Worm (Caenorhabditis elegans) whole organism, L4 larva: Measurements from ENCODE around the gene dhrr-1.

Experiments used
- F26F4.8 ChIP-seq: fragments of 200-800 bp; sonication (Bioruptor generic); conservative IDR thresholded peaks from 2 replicates; pipeline ENCODE4 v1.3.6; 2022; ENCODE audit warnings: missing genetic modification characterization, missing compliant biosample characterization
- F37D6.2 ChIP-seq: sonication (generic microtip); optimal IDR thresholded peaks from 2 replicates; lab custom pipeline; 2016; ENCODE audit warnings: mild to moderate bottlenecking, missing genetic modification characterization, missing compliant biosample characterization
- F44E2.7 ChIP-seq: fragments of 200-800 bp; sonication (Bioruptor generic); IDR thresholded peaks from 2 replicates; pipeline ENCODE4 v2.1.2; 2022; ENCODE audit warnings: missing genetic modification characterization, missing compliant biosample characterization
- T20F7.1 ChIP-seq: fragments of 200-800 bp; sonication (Bioruptor generic); optimal IDR thresholded peaks from 2 replicates; lab custom pipeline; 2018; ENCODE audit warnings: mild to moderate bottlenecking, missing genetic modification characterization, missing compliant biosample characterization
- Y105C5A.15 ChIP-seq: fragments of 200-800 bp; sonication (Bioruptor generic); IDR thresholded peaks from 2 replicates; pipeline ENCODE4 v1.3.6; 2022; ENCODE audit warnings: missing genetic modification characterization, missing compliant biosample characterization
- Y48G9A.11 ChIP-seq: fragments of 200-800 bp; sonication (Bioruptor generic); IDR thresholded peaks from 2 replicates; pipeline ENCODE4 v1.3.6; 2022; ENCODE audit warnings: missing genetic modification reagents, missing genetic modification characterization, missing compliant biosample characterization
- aly-2 ChIP-seq: sonication (generic microtip); optimal IDR thresholded peaks from 2 replicates; lab custom pipeline; 2018; ENCODE audit warnings: missing biosample characterization, missing genetic modification characterization
- ceh-44 ChIP-seq: fragments of 200-800 bp; sonication (Bioruptor generic); IDR thresholded peaks from 2 replicates; pipeline ENCODE4 v1.3.6; 2022; ENCODE audit warnings: missing genetic modification reagents, missing genetic modification characterization, missing compliant biosample characterization
- ceh-82 ChIP-seq: sonication (generic microtip); optimal IDR thresholded peaks from 2 replicates; lab custom pipeline; 2017; ENCODE audit warnings: missing biosample characterization, missing genetic modification characterization
- cey-2 ChIP-seq: sonication (generic microtip); optimal IDR thresholded peaks from 3 replicates; lab custom pipeline; 2017; ENCODE audit warnings: missing genetic modification characterization, mild to moderate bottlenecking, missing compliant biosample characterization, antibody characterized with exemption, borderline replicate concordance; ENCODE audit not compliant: insufficient read depth
- dmd-6 ChIP-seq: fragments of 200-800 bp; sonication (Bioruptor generic); IDR thresholded peaks from 2 replicates; pipeline ENCODE4 v1.3.6; 2022; ENCODE audit warnings: missing genetic modification reagents, missing genetic modification characterization, missing compliant biosample characterization
- dmd-8 ChIP-seq: fragments of 200-800 bp; sonication (Bioruptor generic); IDR thresholded peaks from 2 replicates; pipeline ENCODE4 v1.3.6; 2022; ENCODE audit warnings: missing genetic modification characterization, missing compliant biosample characterization
- dmd-9 ChIP-seq: fragments of 200-800 bp; sonication (Bioruptor generic); IDR thresholded peaks from 2 replicates; pipeline ENCODE4 v1.3.6; 2022; ENCODE audit warnings: missing genetic modification reagents, missing genetic modification characterization, missing compliant biosample characterization
- dpl-1 ChIP-seq: fragments of 150-350 bp; optimal IDR thresholded peaks from 2 replicates; lab custom pipeline; 2014; ENCODE audit warnings: missing biosample characterization, missing genetic modification reagents, missing genetic modification characterization
- dve-1 ChIP-seq: sonication (generic microtip); optimal IDR thresholded peaks from 2 replicates; lab custom pipeline; 2017; ENCODE audit warnings: antibody characterized with exemption, mild to moderate bottlenecking, missing genetic modification characterization, missing compliant biosample characterization; ENCODE audit not compliant: insufficient read depth
- egl-27 ChIP-seq: sonication (generic microtip); optimal IDR thresholded peaks from 3 replicates; lab custom pipeline; 2017; ENCODE audit warnings: missing biosample characterization, missing genetic modification reagents, missing genetic modification characterization
- egl-43 ChIP-seq: fragments of 200-800 bp; sonication (Bioruptor generic); IDR thresholded peaks from 2 replicates; pipeline ENCODE4 v1.3.6; 2022; ENCODE audit warnings: missing genetic modification reagents, missing genetic modification characterization, missing compliant biosample characterization
- fos-1 ChIP-seq: fragments of 150-350 bp; optimal IDR thresholded peaks from 2 replicates; lab custom pipeline; 2014; ENCODE audit warnings: missing biosample characterization, missing genetic modification characterization
- hif-1 ChIP-seq, 2 experiments: sonication (generic microtip); optimal IDR thresholded peaks; 2 replicates each; lab custom pipeline; 2016 to 2017; ENCODE audit warnings: missing compliant biosample characterization in 2 of 2, missing genetic modification characterization in 2 of 2, missing genetic modification reagents in 2 of 2, missing genotype in 2 of 2, mild to moderate bottlenecking in 1 of 2
- hlh-11 ChIP-seq: fragments of 200-800 bp; sonication (Bioruptor generic); optimal IDR thresholded peaks from 2 replicates; lab custom pipeline; 2018; ENCODE audit warnings: mild to moderate bottlenecking, missing genetic modification characterization, missing compliant biosample characterization
- hlh-30 ChIP-seq: sonication (generic microtip); optimal IDR thresholded peaks from 2 replicates; lab custom pipeline; 2017; ENCODE audit warnings: antibody characterized with exemption, mild to moderate bottlenecking, missing genetic modification characterization, missing compliant biosample characterization; ENCODE audit not compliant: insufficient read depth
- jun-1 ChIP-seq: fragments of 150-350 bp; optimal IDR thresholded peaks from 2 replicates; lab custom pipeline; 2014; ENCODE audit warnings: missing biosample characterization, missing genetic modification reagents, missing genetic modification characterization
- lin-1 ChIP-seq: fragments of 200-800 bp; sonication (Bioruptor generic); IDR thresholded peaks from 2 replicates; pipeline ENCODE4 v1.3.6; 2022; ENCODE audit warnings: missing genetic modification reagents, missing genetic modification characterization, missing compliant biosample characterization
- lin-38 ChIP-seq: fragments of 200-800 bp; sonication (Bioruptor generic); IDR thresholded peaks from 2 replicates; pipeline ENCODE4 v1.3.6; 2022; ENCODE audit warnings: missing genetic modification reagents, missing genetic modification characterization, missing compliant biosample characterization
- lin-39 ChIP-seq: fragments of 150-350 bp; optimal IDR thresholded peaks from 2 replicates; lab custom pipeline; 2014; ENCODE audit warnings: missing biosample characterization, missing genetic modification reagents, missing genetic modification characterization
- lsy-2 ChIP-seq, 2 experiments: fragments of 150-350 bp in 1 of 2; sonication (generic microtip) in 1 of 2; optimal IDR thresholded peaks; 2 replicates each; lab custom pipeline; 2014 to 2017; ENCODE audit warnings: missing biosample characterization in 2 of 2, missing genetic modification characterization in 2 of 2
- mdl-1 ChIP-seq, 2 experiments: fragments of 150-350 bp in 1 of 2; sonication (generic microtip) in 1 of 2; optimal IDR thresholded peaks; 2 replicates each; lab custom pipeline; 2014 to 2017; ENCODE audit warnings: missing biosample characterization in 2 of 2, missing genetic modification characterization in 2 of 2
- mep-1 ChIP-seq: fragments of 150-350 bp; sonication (generic microtip); optimal IDR thresholded peaks from 3 replicates; lab custom pipeline; 2014; ENCODE audit warnings: missing biosample characterization, missing genetic modification characterization
- mes-2 ChIP-seq: sonication (generic microtip); optimal IDR thresholded peaks from 2 replicates; lab custom pipeline; 2016; ENCODE audit warnings: missing genotype, mild to moderate bottlenecking, missing genetic modification characterization, missing compliant biosample characterization; ENCODE audit not compliant: poor library complexity, severe bottlenecking
- mxl-2 ChIP-seq: fragments of 200-800 bp; sonication (Bioruptor generic); conservative IDR thresholded peaks from 2 replicates; pipeline ENCODE4 v1.3.6; 2022; ENCODE audit warnings: missing genetic modification reagents, missing genetic modification characterization, missing compliant biosample characterization
- mxl-3 ChIP-seq: fragments of 200-800 bp; sonication (Bioruptor generic); optimal IDR thresholded peaks from 2 replicates; lab custom pipeline; 2018; ENCODE audit warnings: mild to moderate bottlenecking, missing genetic modification characterization, missing compliant biosample characterization
- nhr-10 ChIP-seq: fragments of 150-350 bp; optimal IDR thresholded peaks from 2 replicates; lab custom pipeline; 2014; ENCODE audit warnings: missing biosample characterization, missing genetic modification characterization
- nhr-25 ChIP-seq: sonication (generic microtip); optimal IDR thresholded peaks from 2 replicates; lab custom pipeline; 2017; ENCODE audit warnings: missing genetic modification characterization, mild to moderate bottlenecking, missing compliant biosample characterization, antibody characterized with exemption, moderate library complexity, borderline replicate concordance; ENCODE audit not compliant: insufficient read depth
- nhr-28 ChIP-seq: fragments of 150-350 bp; optimal IDR thresholded peaks from 2 replicates; lab custom pipeline; 2014; ENCODE audit warnings: missing biosample characterization, missing genetic modification characterization
- nhr-48 ChIP-seq: sonication (generic microtip); optimal IDR thresholded peaks from 2 replicates; lab custom pipeline; 2016; ENCODE audit warnings: mild to moderate bottlenecking, missing genetic modification characterization, missing compliant biosample characterization
- nhr-6 ChIP-seq: fragments of 150-350 bp; optimal IDR thresholded peaks from 2 replicates; lab custom pipeline; 2014; ENCODE audit warnings: missing biosample characterization, missing genetic modification characterization
- nhr-77 ChIP-seq: fragments of 150-350 bp; optimal IDR thresholded peaks from 2 replicates; lab custom pipeline; 2014; ENCODE audit warnings: missing biosample characterization, missing genetic modification characterization
- php-3 ChIP-seq: fragments of 200-800 bp; sonication (Bioruptor generic); IDR thresholded peaks from 2 replicates; pipeline ENCODE4 v1.3.6; 2022; ENCODE audit warnings: missing genetic modification reagents, missing genetic modification characterization, missing compliant biosample characterization
- rbr-2 ChIP-seq: sonication (generic microtip); optimal IDR thresholded peaks from 2 replicates; lab custom pipeline; 2016; ENCODE audit warnings: missing genotype, missing genetic modification characterization, missing compliant biosample characterization
- sdz-12 ChIP-seq: fragments of 200-800 bp; sonication (Bioruptor generic); optimal IDR thresholded peaks from 2 replicates; lab custom pipeline; 2018; ENCODE audit warnings: mild to moderate bottlenecking, missing genetic modification characterization, missing compliant biosample characterization
- snpc-4 ChIP-seq: fragments of 150-350 bp; optimal IDR thresholded peaks from 2 replicates; lab custom pipeline; 2014; ENCODE audit warnings: missing biosample characterization, missing genetic modification characterization
- spr-1 ChIP-seq: sonication (generic microtip); optimal IDR thresholded peaks from 2 replicates; lab custom pipeline; 2016; ENCODE audit warnings: mild to moderate bottlenecking, missing genetic modification characterization, missing compliant biosample characterization
- spr-3 ChIP-seq: fragments of 200-800 bp; sonication (Bioruptor generic); optimal IDR thresholded peaks from 2 replicates; lab custom pipeline; 2018; ENCODE audit warnings: mild to moderate bottlenecking, missing genetic modification characterization, missing compliant biosample characterization
- tag-97 ChIP-seq: fragments of 200-800 bp; sonication (Bioruptor generic); IDR thresholded peaks from 2 replicates; pipeline ENCODE4 v1.3.6; 2022; ENCODE audit warnings: missing genetic modification characterization, missing compliant biosample characterization
- unc-62 ChIP-seq, 3 experiments: fragments of 150-350 bp in 1 of 3; sonication (generic microtip); optimal IDR thresholded peaks in 2 of 3; peaks in 1 of 3; 1 replicate in 1 of 3; 2 replicates in 2 of 3; lab custom pipeline; 2014 to 2017; ENCODE audit warnings: missing biosample characterization in 3 of 3, missing genetic modification characterization in 3 of 3, missing genetic modification reagents in 3 of 3, missing genotype in 1 of 3
- zfp-2 ChIP-seq: sonication (generic microtip); optimal IDR thresholded peaks from 2 replicates; lab custom pipeline; 2016; ENCODE audit warnings: mild to moderate bottlenecking, missing genetic modification characterization, missing compliant biosample characterization
- zfp-3 ChIP-seq: fragments of 200-800 bp; sonication (Bioruptor generic); conservative IDR thresholded peaks from 2 replicates; pipeline ENCODE4 v1.3.6; 2022; ENCODE audit warnings: missing genetic modification reagents, missing genetic modification characterization, missing compliant biosample characterization
- zip-2 ChIP-seq: fragments of 150-350 bp; optimal IDR thresholded peaks from 2 replicates; lab custom pipeline; 2014; ENCODE audit warnings: missing biosample characterization, missing genetic modification characterization
- ztf-11 ChIP-seq: fragments of 150-350 bp; optimal IDR thresholded peaks from 2 replicates; lab custom pipeline; 2014; ENCODE audit warnings: missing biosample characterization, missing genetic modification characterization

dhrr-1 gene

DNA sequence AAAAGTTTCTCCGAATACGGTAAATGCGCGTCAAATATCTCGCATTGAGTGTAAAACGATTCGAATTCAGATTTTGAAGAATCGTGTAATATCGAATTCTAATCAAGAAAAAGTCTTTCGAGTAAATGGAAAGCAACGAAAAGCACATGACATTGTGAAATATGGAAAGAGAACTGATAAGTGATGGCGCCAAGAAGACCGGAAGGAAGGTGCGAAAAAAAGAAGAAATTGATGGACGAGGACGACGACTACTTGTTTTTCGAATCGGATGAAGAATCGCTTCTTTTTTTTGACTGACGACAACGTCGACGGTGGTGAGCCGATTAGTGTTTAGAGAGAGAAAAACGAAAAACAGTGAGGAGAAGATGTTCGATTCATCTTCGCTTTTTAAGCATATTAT, 41.5 kb downstream of the dhrr-1 start (continued):
- TF ChIP-seq T20F7.1 (no peak), mdl-1 (tag; optimal IDR thresholded peaks at IDR 0.05; lab: Kevin White, UChicago) (peak in 1 of 2 experiments; percentile 61), egl-27 (tag; lab: Kevin White, UChicago) (no peak), dve-1 (peak; percentile 39), snpc-4 (tag; lab: Kevin White, UChicago) (no peak), spr-3 (GFP tag; lab: Kevin White, UChicago) (no peak), mxl-2 (GFP tag; lab: Robert Waterston, UW) (no peak)

DNA sequence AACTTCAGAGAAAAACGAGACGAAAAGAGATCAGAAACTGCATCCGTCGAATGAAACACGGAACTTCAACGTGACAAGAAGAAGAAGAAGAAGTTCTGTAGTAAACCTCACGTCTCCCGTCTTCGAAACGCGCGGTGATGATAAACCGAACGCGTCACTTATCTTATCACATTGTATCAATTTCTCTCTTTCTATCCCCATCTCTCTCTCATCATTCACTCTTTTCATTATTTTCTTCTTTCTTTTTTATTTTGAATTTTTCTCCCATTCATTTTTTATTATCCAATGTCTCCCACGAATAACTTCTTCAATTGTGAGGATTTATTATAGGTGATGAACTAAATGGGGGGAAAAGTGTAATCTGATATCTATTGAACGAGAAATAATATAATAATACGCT, 42.4 kb downstream of the dhrr-1 start:
- TF ChIP-seq dmd-6 (GFP tag; lab: Robert Waterston, UW) = no peak
- no peak for TF ChIP-seq hif-1 (tag; optimal IDR thresholded peaks at IDR 0.05; lab: Kevin White, UChicago)
- no peak for TF ChIP-seq dmd-9
- TF ChIP-seq zip-2 (tag; lab: Kevin White, UChicago) = no peak
- TF ChIP-seq nhr-10 (tag; lab: Kevin White, UChicago) = no peak
- TF ChIP-seq zfp-2 (tag; lab: Kevin White, UChicago) = no peak
- TF ChIP-seq nhr-25 (tag; lab: Kevin White, UChicago) = no peak
- TF ChIP-seq ceh-44 = no peak
- TF ChIP-seq tag-97 (GFP tag; lab: Robert Waterston, UW) = no peak
- TF ChIP-seq F26F4.8 (GFP tag; lab: Robert Waterston, UW) = no peak
- no peak for TF ChIP-seq nhr-77
- peak; percentile 70 for TF ChIP-seq cey-2
- TF ChIP-seq hlh-11 (tag; lab: Kevin White, UChicago) = peak; percentile 76
- TF ChIP-seq zfp-3 = no peak
- TF ChIP-seq rbr-2 (tag; lab: Kevin White, UChicago) = no peak
- no peak for TF ChIP-seq Y48G9A.11 (GFP tag; lab: Robert Waterston, UW)
- peak; percentile 49 for TF ChIP-seq nhr-28 (tag; lab: Kevin White, UChicago)
- TF ChIP-seq snpc-4 (tag; lab: Kevin White, UChicago) = no peak
- TF ChIP-seq dpl-1 (GFP tag; lab: Kevin White, UChicago) = no peak
- TF ChIP-seq dve-1 = peak; percentile 69
- no peak for TF ChIP-seq nhr-6 (tag; lab: Kevin White, UChicago)
- TF ChIP-seq mes-2 (tag; lab: Kevin White, UChicago) = no peak
- no peak for TF ChIP-seq php-3 (GFP tag; lab: Robert Waterston, UW)
- TF ChIP-seq fos-1 (tag; lab: Kevin White, UChicago) = no peak
- peak; percentile 70 for TF ChIP-seq hlh-30 (tag; lab: Kevin White, UChicago)
- no peak for TF ChIP-seq aly-2 (tag; lab: Kevin White, UChicago)
- peak; percentile 21 for TF ChIP-seq mep-1 (tag; lab: Kevin White, UChicago)
- TF ChIP-seq unc-62 (GFP tag; optimal IDR thresholded peaks at IDR 0.05 in 1 of 2; lab: Kevin White, UChicago) = peak in 1 of 2 experiments; percentile 8
- no peak for TF ChIP-seq unc-62 (tag; optimal IDR thresholded peaks at IDR 0.05; lab: Kevin White, UChicago)
- no peak for TF ChIP-seq dmd-8
- peak; percentile 63 for TF ChIP-seq nhr-48 (tag; lab: Kevin White, UChicago)
- peak; percentile 14 to 54 for TF ChIP-seq lsy-2 (tag; optimal IDR thresholded peaks at IDR 0.05; lab: Kevin White, UChicago)
- no peak for TF ChIP-seq lin-39
- TF ChIP-seq sdz-12 (GFP tag; lab: Kevin White, UChicago) = no peak
- no peak for TF ChIP-seq lin-1 (GFP tag; lab: Robert Waterston, UW)
- no peak for TF ChIP-seq spr-1 (tag; lab: Kevin White, UChicago)
- no peak for TF ChIP-seq lin-38 (GFP tag; lab: Robert Waterston, UW)
- no peak for TF ChIP-seq egl-43 (GFP tag; lab: Robert Waterston, UW)
- no peak for TF ChIP-seq jun-1 (tag; lab: Kevin White, UChicago)
- peak; percentile 78 for TF ChIP-seq mxl-3
- TF ChIP-seq mdl-1 (tag; optimal IDR thresholded peaks at IDR 0.05; lab: Kevin White, UChicago) = peak; percentile 42 to 75
- no peak for TF ChIP-seq F44E2.7 (GFP tag; lab: Robert Waterston, UW)
- no peak for TF ChIP-seq Y105C5A.15
- no peak for TF ChIP-seq ztf-11 (tag; lab: Kevin White, UChicago)
- no peak for TF ChIP-seq ceh-82 (tag; lab: Kevin White, UChicago)
- TF ChIP-seq F37D6.2 (tag; lab: Kevin White, UChicago) = no peak
